Worm (Caenorhabditis elegans) whole organism, L3 larva: ENCODE data around the gene atg-16.2.

Experiments
- R02D3.7 ChIP-seq: fragments of 150-350 bp; optimal IDR thresholded peaks from 2 replicates; lab custom pipeline; 2014; ENCODE audit warnings: missing biosample characterization, missing genetic modification characterization
- ZK546.5 ChIP-seq: sonication (generic microtip); optimal IDR thresholded peaks from 2 replicates; lab custom pipeline; 2017; ENCODE audit warnings: missing biosample characterization, missing genetic modification characterization
- aly-2 ChIP-seq: fragments of 150-350 bp; optimal IDR thresholded peaks from 2 replicates; lab custom pipeline; 2014; ENCODE audit warnings: missing biosample characterization, missing genetic modification characterization
- ama-1 ChIP-seq: fragments of 150-350 bp; optimal IDR thresholded peaks from 2 replicates; lab custom pipeline; 2018
- ceh-16 ChIP-seq: sonication (generic microtip); optimal IDR thresholded peaks from 2 replicates; lab custom pipeline; 2017; ENCODE audit warnings: missing biosample characterization, missing genetic modification characterization
- ceh-28 ChIP-seq: fragments of 150-350 bp; optimal IDR thresholded peaks from 2 replicates; lab custom pipeline; 2014; ENCODE audit warnings: missing biosample characterization, missing genetic modification reagents, missing genetic modification characterization
- ceh-82 ChIP-seq: fragments of 150-350 bp; optimal IDR thresholded peaks from 2 replicates; lab custom pipeline; 2014; ENCODE audit warnings: missing biosample characterization, missing genetic modification characterization
- ceh-9 ChIP-seq: sonication (generic microtip); optimal IDR thresholded peaks from 2 replicates; lab custom pipeline; 2018; ENCODE audit warnings: missing biosample characterization, missing genetic modification characterization
- daf-12 ChIP-seq: fragments of 150-350 bp; optimal IDR thresholded peaks from 2 replicates; lab custom pipeline; 2014; ENCODE audit warnings: missing biosample characterization, missing genetic modification reagents, missing genetic modification characterization
- egl-5 ChIP-seq: fragments of 150-350 bp; optimal IDR thresholded peaks from 2 replicates; lab custom pipeline; 2017; ENCODE audit warnings: missing biosample characterization, missing genetic modification reagents, missing genetic modification characterization, inconsistent platforms
- elt-1 ChIP-seq: fragments of 150-350 bp; optimal IDR thresholded peaks from 2 replicates; lab custom pipeline; 2014; ENCODE audit warnings: missing biosample characterization, missing genetic modification characterization
- elt-2 ChIP-seq: sonication (generic microtip); optimal IDR thresholded peaks from 2 replicates; lab custom pipeline; 2016; ENCODE audit warnings: missing genetic modification reagents, mild to moderate bottlenecking, missing genetic modification characterization, missing compliant biosample characterization
- elt-3 ChIP-seq, 3 experiments: fragments of 150-350 bp in 1 of 3; sonication (generic microtip) in 2 of 3; optimal IDR thresholded peaks; 2 replicates in 2 of 3; 4 replicates in 1 of 3; lab custom pipeline; 2014 to 2017; ENCODE audit warnings: missing biosample characterization in 3 of 3, missing genetic modification characterization in 3 of 3
- eor-1 ChIP-seq, 2 experiments: fragments of 150-350 bp; optimal IDR thresholded peaks; 2 replicates each; lab custom pipeline; 2014 to 2018; ENCODE audit warnings: missing biosample characterization in 2 of 2, missing genetic modification characterization in 2 of 2
- fkh-10 ChIP-seq: sonication (generic microtip); optimal IDR thresholded peaks from 2 replicates; lab custom pipeline; 2017; ENCODE audit warnings: missing biosample characterization, missing genetic modification reagents, missing genetic modification characterization
- hmg-11 ChIP-seq: sonication (generic microtip); optimal IDR thresholded peaks from 2 replicates; lab custom pipeline; 2016; ENCODE audit warnings: missing genetic modification characterization, missing compliant biosample characterization
- jun-1 ChIP-seq: fragments of 150-350 bp; optimal IDR thresholded peaks from 2 replicates; lab custom pipeline; 2014; ENCODE audit warnings: missing biosample characterization, missing genetic modification reagents, missing genetic modification characterization
- lin-39 ChIP-seq: fragments of 150-350 bp; optimal IDR thresholded peaks from 2 replicates; lab custom pipeline; 2018; ENCODE audit warnings: missing biosample characterization, missing genetic modification reagents, missing genetic modification characterization
- lsy-12 ChIP-seq: sonication (generic microtip); optimal IDR thresholded peaks from 2 replicates; lab custom pipeline; 2016; ENCODE audit warnings: mild to moderate bottlenecking, missing genetic modification characterization, missing compliant biosample characterization
- mdl-1 ChIP-seq: fragments of 150-350 bp; optimal IDR thresholded peaks from 2 replicates; lab custom pipeline; 2014; ENCODE audit warnings: missing biosample characterization, missing genetic modification characterization
- mml-1 ChIP-seq: fragments of 150-350 bp; sonication (generic microtip); optimal IDR thresholded peaks from 3 replicates; lab custom pipeline; 2014; ENCODE audit warnings: missing biosample characterization, missing genetic modification characterization
- nfya-1 ChIP-seq: sonication (generic microtip); optimal IDR thresholded peaks from 2 replicates; lab custom pipeline; 2017; ENCODE audit warnings: missing genetic modification characterization, mild to moderate bottlenecking, missing compliant biosample characterization, antibody characterized with exemption, moderate library complexity; ENCODE audit not compliant: insufficient read depth
- nhr-11 ChIP-seq: fragments of 150-350 bp; optimal IDR thresholded peaks from 2 replicates; lab custom pipeline; 2014; ENCODE audit warnings: missing biosample characterization, missing genetic modification characterization
- nhr-12 ChIP-seq: fragments of 150-350 bp; optimal IDR thresholded peaks from 2 replicates; lab custom pipeline; 2014; ENCODE audit warnings: missing biosample characterization, missing genetic modification characterization
- nhr-23 ChIP-seq: fragments of 150-350 bp; optimal IDR thresholded peaks from 2 replicates; lab custom pipeline; 2014; ENCODE audit warnings: missing biosample characterization, missing genetic modification reagents, missing genetic modification characterization
- nhr-237 ChIP-seq: fragments of 150-350 bp; optimal IDR thresholded peaks from 2 replicates; lab custom pipeline; 2014; ENCODE audit warnings: missing biosample characterization, missing genetic modification characterization
- nhr-25 ChIP-seq: sonication (generic microtip); optimal IDR thresholded peaks from 2 replicates; lab custom pipeline; 2017; ENCODE audit warnings: missing biosample characterization, missing genetic modification characterization
- nhr-28 ChIP-seq: fragments of 150-350 bp; optimal IDR thresholded peaks from 2 replicates; lab custom pipeline; 2014; ENCODE audit warnings: missing biosample characterization, missing genetic modification characterization
- nhr-43 ChIP-seq: sonication (generic microtip); optimal IDR thresholded peaks from 2 replicates; lab custom pipeline; 2016; ENCODE audit warnings: mild to moderate bottlenecking, missing genetic modification characterization, missing compliant biosample characterization; ENCODE audit not compliant: poor library complexity, severe bottlenecking
- nhr-76 ChIP-seq: fragments of 150-350 bp; sonication (generic microtip); optimal IDR thresholded peaks from 5 replicates; lab custom pipeline; 2014; ENCODE audit warnings: missing biosample characterization, missing genetic modification characterization
- nhr-77 ChIP-seq: fragments of 150-350 bp; optimal IDR thresholded peaks from 2 replicates; lab custom pipeline; 2014; ENCODE audit warnings: missing biosample characterization, missing genetic modification characterization
- pha-4 ChIP-seq: fragments of 150-350 bp; optimal IDR thresholded peaks from 2 replicates; lab custom pipeline; 2014; ENCODE audit warnings: missing biosample characterization, missing genetic modification reagents, missing genetic modification characterization
- pqm-1 ChIP-seq: fragments of 150-350 bp; optimal IDR thresholded peaks from 2 replicates; lab custom pipeline; 2017; ENCODE audit warnings: missing biosample characterization, missing genetic modification characterization, inconsistent platforms
- sea-2 ChIP-seq: fragments of 150-350 bp; sonication (generic microtip); optimal IDR thresholded peaks from 4 replicates; lab custom pipeline; 2014; ENCODE audit warnings: missing biosample characterization, missing genetic modification reagents, missing genetic modification characterization
- skn-1 ChIP-seq: fragments of 150-350 bp; optimal IDR thresholded peaks from 2 replicates; lab custom pipeline; 2014; ENCODE audit warnings: missing biosample characterization, missing genetic modification characterization
- snpc-4 ChIP-seq: fragments of 150-350 bp; optimal IDR thresholded peaks from 2 replicates; lab custom pipeline; 2014; ENCODE audit warnings: missing biosample characterization, missing genetic modification characterization
- tbx-2 ChIP-seq: sonication (generic microtip); optimal IDR thresholded peaks from 2 replicates; lab custom pipeline; 2016; ENCODE audit warnings: mild to moderate bottlenecking, missing genetic modification characterization, missing compliant biosample characterization
- unc-39 ChIP-seq: sonication (generic microtip); optimal IDR thresholded peaks from 4 replicates; lab custom pipeline; 2017; ENCODE audit warnings: missing biosample characterization, missing genetic modification characterization
- unc-62 ChIP-seq: fragments of 150-350 bp; sonication (generic microtip); optimal IDR thresholded peaks from 4 replicates; lab custom pipeline; 2014; ENCODE audit warnings: missing biosample characterization, missing genetic modification reagents, missing genetic modification characterization
- zag-1 ChIP-seq: fragments of 150-350 bp; optimal IDR thresholded peaks from 2 replicates; lab custom pipeline; 2014; ENCODE audit warnings: missing biosample characterization, missing genetic modification characterization
- ztf-4 ChIP-seq: fragments of 150-350 bp; optimal IDR thresholded peaks from 2 replicates; lab custom pipeline; 2014; ENCODE audit warnings: missing biosample characterization, missing genetic modification characterization

Gene atg-16.2

DNA sequence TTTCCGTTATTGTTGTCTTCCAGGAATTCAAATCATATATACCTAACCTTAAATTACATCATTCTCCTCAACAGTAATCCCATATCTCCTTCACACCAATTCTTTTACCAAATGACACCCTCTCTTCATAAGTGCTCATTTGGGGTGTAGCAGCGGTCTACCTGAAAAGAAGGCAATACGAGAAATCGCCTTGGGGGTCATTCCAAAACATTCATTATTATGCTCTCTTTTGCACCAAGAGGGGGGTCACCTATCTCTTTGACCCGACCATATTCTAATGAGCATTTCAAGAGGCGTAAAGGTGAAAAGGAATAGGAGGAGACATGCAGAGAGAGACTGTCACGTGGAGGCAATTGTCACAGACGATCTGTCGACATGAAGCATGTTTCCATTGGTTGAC is 16.3 kb downstream of the atg-16.2 start:
- TF ChIP-seq nhr-77, result no peak
- TF ChIP-seq skn-1 (tag; lab: Kevin White, UChicago), result no peak
- no peak for TF ChIP-seq nhr-23
- no peak for TF ChIP-seq elt-1
- TF ChIP-seq daf-12 (tag; lab: Kevin White, UChicago), result no peak
- TF ChIP-seq egl-5 (tag; lab: Kevin White, UChicago), result no peak
- TF ChIP-seq nhr-76 (tag; lab: Kevin White, UChicago), result no peak
- TF ChIP-seq lsy-12 (tag; lab: Kevin White, UChicago), result no peak
- no peak for TF ChIP-seq hmg-11 (tag; lab: Kevin White, UChicago)
- no peak for TF ChIP-seq ZK546.5 (tag; lab: Kevin White, UChicago)
- TF ChIP-seq R02D3.7 (tag; lab: Kevin White, UChicago), result no peak
- no peak for TF ChIP-seq pha-4 (tag; lab: Kevin White, UChicago)
- no peak for TF ChIP-seq tbx-2 (tag; lab: Kevin White, UChicago)
- TF ChIP-seq nhr-28 (tag; lab: Kevin White, UChicago), result no peak
- no peak for TF ChIP-seq pqm-1 (tag; lab: Kevin White, UChicago)
- TF ChIP-seq lin-39 (tag; lab: Kevin White, UChicago), result no peak
- TF ChIP-seq ceh-82 (tag; lab: Kevin White, UChicago), result no peak
- TF ChIP-seq elt-3 (tag; optimal IDR thresholded peaks at IDR 0.05; lab: Kevin White, UChicago), result no peak

DNA sequence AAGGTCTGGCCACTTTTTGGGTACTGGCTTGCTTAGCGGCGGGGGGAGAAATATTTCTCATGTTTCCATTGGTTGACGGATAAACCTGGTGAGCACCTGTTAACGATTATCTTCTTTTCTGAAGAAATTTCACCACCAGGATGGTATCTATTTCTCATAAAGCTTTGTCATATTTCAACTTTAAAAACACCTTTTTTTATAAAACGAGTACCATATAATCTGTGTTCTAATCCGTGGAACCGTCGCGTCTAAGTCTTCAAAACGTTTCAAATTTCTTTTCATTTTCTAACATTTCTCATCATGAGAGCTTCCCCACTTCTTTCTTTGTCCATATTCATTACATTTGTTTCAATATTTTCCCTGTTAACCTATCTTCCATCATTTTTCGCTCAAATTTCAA is 27.2 kb downstream of the atg-16.2 start, which contains the start of gene col-75:
col-75 (plus strand) TSS at position 301 of the 400 bp plus-strand sequence.
- TF ChIP-seq pha-4 (tag; lab: Kevin White, UChicago) (no peak), mml-1 (tag; lab: Kevin White, UChicago) (no peak), unc-39 (tag; lab: Kevin White, UChicago) (no peak), sea-2 (GFP tag; lab: Kevin White, UChicago) (no peak), hmg-11 (tag; lab: Kevin White, UChicago) (no peak), ama-1 (no peak), pqm-1 (tag; lab: Kevin White, UChicago) (no peak), eor-1 (tag; optimal IDR thresholded peaks at IDR 0.05; lab: Kevin White, UChicago) (no peak), fkh-10 (GFP tag; lab: Kevin White, UChicago) (no peak), nhr-43 (tag; lab: Kevin White, UChicago) (no peak), snpc-4 (tag; lab: Kevin White, UChicago) (no peak), ceh-28 (tag; lab: Kevin White, UChicago) (no peak)
- TF ChIP-seq, all 47 proteins: peak for 0

DNA sequence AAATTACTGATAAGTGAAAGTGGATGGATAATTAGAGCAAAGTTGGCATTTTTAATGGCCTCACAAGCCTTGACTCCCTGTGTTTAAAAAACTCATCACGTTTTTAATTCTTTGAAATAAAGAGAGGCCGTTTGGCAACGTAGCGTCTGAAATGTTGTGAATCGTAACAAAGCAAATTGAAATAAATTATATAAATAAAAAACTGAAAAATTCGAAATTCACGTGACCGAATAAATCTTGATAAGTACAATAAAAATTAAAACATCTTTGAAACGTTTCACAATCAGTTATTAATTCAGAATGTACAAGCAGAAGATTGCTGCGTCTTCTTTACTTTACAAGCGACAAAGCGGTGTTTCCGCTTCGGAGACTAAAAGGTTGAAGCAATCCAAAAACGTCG is 30.4 kb downstream of the atg-16.2 start, which contains the start of gene K03H9.3:
K03H9.3 (plus strand) TSS at position 301 of the 400 bp plus-strand sequence.
- TF ChIP-seq ztf-4 (tag; lab: Kevin White, UChicago), result no peak
- no peak for TF ChIP-seq nhr-12 (tag; lab: Kevin White, UChicago)
- no peak for TF ChIP-seq zag-1 (tag; lab: Kevin White, UChicago)
- no peak for TF ChIP-seq elt-2 (tag; lab: Kevin White, UChicago)
- TF ChIP-seq nhr-11 (tag; lab: Kevin White, UChicago), result no peak
- no peak for TF ChIP-seq unc-39 (tag; lab: Kevin White, UChicago)
- TF ChIP-seq nhr-237, result no peak
- no peak for TF ChIP-seq ceh-9
- no peak for TF ChIP-seq ceh-28 (tag; lab: Kevin White, UChicago)
- no peak for TF ChIP-seq eor-1 (tag; optimal IDR thresholded peaks at IDR 0.05; lab: Kevin White, UChicago)
- TF ChIP-seq ceh-16 (tag; lab: Kevin White, UChicago), result no peak

DNA sequence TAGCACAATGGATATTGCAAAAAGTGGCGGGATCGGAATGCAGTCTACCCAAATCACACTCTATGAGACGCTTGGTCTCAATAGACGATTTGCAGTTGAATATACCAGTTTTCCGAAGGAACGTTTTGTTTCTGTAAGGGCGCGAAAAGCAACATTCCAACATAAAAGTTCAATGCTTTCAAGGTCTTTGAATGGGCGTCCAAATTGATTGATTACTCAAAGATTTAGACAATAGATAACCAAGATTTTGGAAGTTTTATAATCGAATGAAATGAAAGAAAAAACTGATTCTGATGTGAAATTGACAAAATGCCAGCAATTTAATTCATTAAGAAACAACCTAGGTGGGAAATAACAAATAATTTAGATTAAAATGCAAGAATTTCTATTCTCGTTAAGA is 34.0 kb downstream of the atg-16.2 start:
- TF ChIP-seq mdl-1 (tag; lab: Kevin White, UChicago) (no peak), ceh-9 (no peak), pha-4 (tag; lab: Kevin White, UChicago) (no peak), unc-62 (GFP tag; lab: Kevin White, UChicago) (no peak), daf-12 (tag; lab: Kevin White, UChicago) (no peak), nhr-25 (peak; percentile 76), nhr-23 (no peak), lin-39 (tag; lab: Kevin White, UChicago) (no peak), nfya-1 (tag; lab: Kevin White, UChicago) (no peak), elt-2 (tag; lab: Kevin White, UChicago) (no peak), zag-1 (tag; lab: Kevin White, UChicago) (no peak), elt-1 (peak; percentile 66), nhr-43 (tag; lab: Kevin White, UChicago) (no peak), ceh-16 (tag; lab: Kevin White, UChicago) (no peak), nhr-12 (tag; lab: Kevin White, UChicago) (no peak), aly-2 (tag; lab: Kevin White, UChicago) (no peak), jun-1 (tag; lab: Kevin White, UChicago) (no peak)
